Worm (Caenorhabditis elegans) whole organism, L4 larva: ENCODE measurements around the gene Y116A8B.1.
A peak's percentile ranks its signal among the peaks of the same experiment; 100 is the strongest.

Source experiments
- F49E8.2 ChIP-seq: sonication (generic microtip); optimal IDR thresholded peaks from 2 replicates; lab custom pipeline; 2016; ENCODE audit warnings: missing compliant biosample characterization, mild to moderate bottlenecking, missing genetic modification characterization, borderline replicate concordance
- R02D3.7 ChIP-seq: fragments of 150-350 bp; sonication (generic microtip); optimal IDR thresholded peaks from 3 replicates; lab custom pipeline; 2014; ENCODE audit warnings: missing biosample characterization, missing genetic modification characterization
- T20F7.1 ChIP-seq: fragments of 200-800 bp; sonication (Bioruptor generic); optimal IDR thresholded peaks from 2 replicates; lab custom pipeline; 2018; ENCODE audit warnings: mild to moderate bottlenecking, missing genetic modification characterization, missing compliant biosample characterization
- Y105C5A.15 ChIP-seq: fragments of 200-800 bp; sonication (Bioruptor generic); IDR thresholded peaks from 2 replicates; pipeline ENCODE4 v1.3.6; 2022; ENCODE audit warnings: missing genetic modification characterization, missing compliant biosample characterization
- ZK546.5 ChIP-seq, 2 experiments: sonication (generic microtip); optimal IDR thresholded peaks; 2 replicates each; lab custom pipeline; 2017; ENCODE audit warnings: missing biosample characterization in 2 of 2, missing genetic modification characterization in 2 of 2
- aly-2 ChIP-seq: sonication (generic microtip); optimal IDR thresholded peaks from 2 replicates; lab custom pipeline; 2018; ENCODE audit warnings: missing biosample characterization, missing genetic modification characterization
- attf-4 ChIP-seq: sonication (generic microtip); optimal IDR thresholded peaks from 3 replicates; lab custom pipeline; 2017; ENCODE audit warnings: missing biosample characterization, missing genetic modification characterization
- ceh-44 ChIP-seq: fragments of 200-800 bp; sonication (Bioruptor generic); IDR thresholded peaks from 2 replicates; pipeline ENCODE4 v1.3.6; 2022; ENCODE audit warnings: missing genetic modification reagents, missing genetic modification characterization, missing compliant biosample characterization
- ceh-62 ChIP-seq: sonication (generic microtip); optimal IDR thresholded peaks from 2 replicates; lab custom pipeline; 2017; ENCODE audit warnings: missing biosample characterization, missing genetic modification characterization
- ces-1 ChIP-seq: fragments of 150-350 bp; sonication (generic microtip); optimal IDR thresholded peaks from 4 replicates; lab custom pipeline; 2014; ENCODE audit warnings: missing biosample characterization, missing genetic modification reagents, missing genetic modification characterization
- cey-2 ChIP-seq: sonication (generic microtip); optimal IDR thresholded peaks from 3 replicates; lab custom pipeline; 2017; ENCODE audit warnings: missing genetic modification characterization, mild to moderate bottlenecking, missing compliant biosample characterization, antibody characterized with exemption, borderline replicate concordance; ENCODE audit not compliant: insufficient read depth
- ctbp-1 ChIP-seq: fragments of 200-800 bp; sonication (Bioruptor generic); IDR thresholded peaks from 2 replicates; pipeline ENCODE4 v1.3.6; 2022; ENCODE audit warnings: missing genetic modification reagents, missing genetic modification characterization, missing compliant biosample characterization
- daf-12 ChIP-seq: fragments of 150-350 bp; optimal IDR thresholded peaks from 2 replicates; lab custom pipeline; 2014; ENCODE audit warnings: missing biosample characterization, missing genetic modification reagents, missing genetic modification characterization
- daf-19 ChIP-seq: fragments of 200-800 bp; sonication (Bioruptor generic); conservative IDR thresholded peaks from 2 replicates; pipeline ENCODE4 v1.3.6; 2022; ENCODE audit warnings: missing genetic modification characterization, missing compliant biosample characterization
- dmd-6 ChIP-seq: fragments of 200-800 bp; sonication (Bioruptor generic); IDR thresholded peaks from 2 replicates; pipeline ENCODE4 v1.3.6; 2022; ENCODE audit warnings: missing genetic modification reagents, missing genetic modification characterization, missing compliant biosample characterization
- duxl-1 ChIP-seq: sonication (generic microtip); optimal IDR thresholded peaks from 2 replicates; lab custom pipeline; 2016; ENCODE audit warnings: mild to moderate bottlenecking, missing genetic modification characterization, moderate library complexity, missing compliant biosample characterization; ENCODE audit not compliant: poor library complexity
- dve-1 ChIP-seq: sonication (generic microtip); optimal IDR thresholded peaks from 2 replicates; lab custom pipeline; 2017; ENCODE audit warnings: antibody characterized with exemption, mild to moderate bottlenecking, missing genetic modification characterization, missing compliant biosample characterization; ENCODE audit not compliant: insufficient read depth
- egl-43 ChIP-seq: fragments of 200-800 bp; sonication (Bioruptor generic); IDR thresholded peaks from 2 replicates; pipeline ENCODE4 v1.3.6; 2022; ENCODE audit warnings: missing genetic modification reagents, missing genetic modification characterization, missing compliant biosample characterization
- hlh-11 ChIP-seq: fragments of 200-800 bp; sonication (Bioruptor generic); optimal IDR thresholded peaks from 2 replicates; lab custom pipeline; 2018; ENCODE audit warnings: mild to moderate bottlenecking, missing genetic modification characterization, missing compliant biosample characterization
- lim-7 ChIP-seq: fragments of 200-800 bp; sonication (Bioruptor generic); IDR thresholded peaks from 2 replicates; pipeline ENCODE4 v1.3.6; 2022; ENCODE audit warnings: missing genetic modification characterization, missing compliant biosample characterization
- lin-1 ChIP-seq: fragments of 200-800 bp; sonication (Bioruptor generic); IDR thresholded peaks from 2 replicates; pipeline ENCODE4 v1.3.6; 2022; ENCODE audit warnings: missing genetic modification reagents, missing genetic modification characterization, missing compliant biosample characterization
- lin-15B ChIP-seq: fragments of 150-350 bp; sonication (generic microtip); optimal IDR thresholded peaks from 3 replicates; lab custom pipeline; 2014; ENCODE audit warnings: missing biosample characterization, missing genetic modification characterization
- lir-3 ChIP-seq: sonication (generic microtip); optimal IDR thresholded peaks from 2 replicates; lab custom pipeline; 2016; ENCODE audit warnings: mild to moderate bottlenecking, missing genetic modification characterization, missing compliant biosample characterization
- madf-5 ChIP-seq, 2 experiments: fragments of 200-800 bp; sonication (Bioruptor generic); IDR thresholded peaks; 2 replicates each; pipeline ENCODE4 v1.3.6; 2022; ENCODE audit warnings: missing compliant biosample characterization in 2 of 2, missing genetic modification characterization in 2 of 2
- madf-9 ChIP-seq: fragments of 200-800 bp; sonication (Bioruptor generic); conservative IDR thresholded peaks from 2 replicates; pipeline ENCODE4 v1.3.6; 2022; ENCODE audit warnings: missing genetic modification reagents, missing genetic modification characterization, missing compliant biosample characterization
- mdl-1 ChIP-seq, 2 experiments: fragments of 150-350 bp in 1 of 2; sonication (generic microtip) in 1 of 2; optimal IDR thresholded peaks; 2 replicates each; lab custom pipeline; 2014 to 2017; ENCODE audit warnings: missing biosample characterization in 2 of 2, missing genetic modification characterization in 2 of 2
- mes-2 ChIP-seq: sonication (generic microtip); optimal IDR thresholded peaks from 2 replicates; lab custom pipeline; 2016; ENCODE audit warnings: missing genotype, mild to moderate bottlenecking, missing genetic modification characterization, missing compliant biosample characterization; ENCODE audit not compliant: poor library complexity, severe bottlenecking
- mxl-2 ChIP-seq: fragments of 200-800 bp; sonication (Bioruptor generic); conservative IDR thresholded peaks from 2 replicates; pipeline ENCODE4 v1.3.6; 2022; ENCODE audit warnings: missing genetic modification reagents, missing genetic modification characterization, missing compliant biosample characterization
- mxl-3 ChIP-seq: fragments of 200-800 bp; sonication (Bioruptor generic); optimal IDR thresholded peaks from 2 replicates; lab custom pipeline; 2018; ENCODE audit warnings: mild to moderate bottlenecking, missing genetic modification characterization, missing compliant biosample characterization
- nhr-10 ChIP-seq: fragments of 150-350 bp; optimal IDR thresholded peaks from 2 replicates; lab custom pipeline; 2014; ENCODE audit warnings: missing biosample characterization, missing genetic modification characterization
- nhr-102 ChIP-seq: sonication (generic microtip); optimal IDR thresholded peaks from 2 replicates; lab custom pipeline; 2016; ENCODE audit warnings: mild to moderate bottlenecking, missing genetic modification characterization, moderate library complexity, missing compliant biosample characterization
- nhr-11 ChIP-seq: fragments of 150-350 bp; optimal IDR thresholded peaks from 2 replicates; lab custom pipeline; 2014; ENCODE audit warnings: missing biosample characterization, missing genetic modification characterization
- nhr-41 ChIP-seq: fragments of 200-800 bp; sonication (Bioruptor generic); IDR thresholded peaks from 2 replicates; pipeline ENCODE4 v1.3.6; 2022; ENCODE audit warnings: missing genetic modification reagents, missing genetic modification characterization, missing compliant biosample characterization
- nhr-42 ChIP-seq: fragments of 200-800 bp; sonication (Bioruptor generic); IDR thresholded peaks from 2 replicates; pipeline ENCODE4 v1.3.6; 2022; ENCODE audit warnings: missing genetic modification characterization, missing compliant biosample characterization
- nhr-48 ChIP-seq: sonication (generic microtip); optimal IDR thresholded peaks from 2 replicates; lab custom pipeline; 2016; ENCODE audit warnings: mild to moderate bottlenecking, missing genetic modification characterization, missing compliant biosample characterization
- nhr-77 ChIP-seq: fragments of 150-350 bp; optimal IDR thresholded peaks from 2 replicates; lab custom pipeline; 2014; ENCODE audit warnings: missing biosample characterization, missing genetic modification characterization
- php-3 ChIP-seq: fragments of 200-800 bp; sonication (Bioruptor generic); IDR thresholded peaks from 2 replicates; pipeline ENCODE4 v1.3.6; 2022; ENCODE audit warnings: missing genetic modification reagents, missing genetic modification characterization, missing compliant biosample characterization
- pqm-1 ChIP-seq: sonication (generic microtip); optimal IDR thresholded peaks from 2 replicates; lab custom pipeline; 2017; ENCODE audit warnings: missing biosample characterization, missing genetic modification characterization
- set-16 ChIP-seq: fragments of 200-800 bp; sonication (Bioruptor generic); IDR thresholded peaks from 2 replicates; pipeline ENCODE4 v1.3.6; 2022; ENCODE audit warnings: missing genetic modification reagents, missing genetic modification characterization, missing compliant biosample characterization
- skn-1 ChIP-seq: fragments of 150-350 bp; optimal IDR thresholded peaks from 2 replicates; lab custom pipeline; 2014; ENCODE audit warnings: missing biosample characterization, missing genetic modification characterization
- spr-1 ChIP-seq: sonication (generic microtip); optimal IDR thresholded peaks from 2 replicates; lab custom pipeline; 2016; ENCODE audit warnings: mild to moderate bottlenecking, missing genetic modification characterization, missing compliant biosample characterization
- spr-3 ChIP-seq: fragments of 200-800 bp; sonication (Bioruptor generic); optimal IDR thresholded peaks from 2 replicates; lab custom pipeline; 2018; ENCODE audit warnings: mild to moderate bottlenecking, missing genetic modification characterization, missing compliant biosample characterization
- tra-1 ChIP-seq: fragments of 200-800 bp; sonication (Bioruptor generic); IDR thresholded peaks from 2 replicates; pipeline ENCODE4 v1.3.6; 2022; ENCODE audit warnings: missing genetic modification reagents, missing genetic modification characterization, missing compliant biosample characterization
- unc-130 ChIP-seq: sonication (generic microtip); optimal IDR thresholded peaks from 2 replicates; lab custom pipeline; 2016; ENCODE audit warnings: missing genetic modification reagents, missing genetic modification characterization, missing compliant biosample characterization
- unc-39 ChIP-seq: sonication (generic microtip); optimal IDR thresholded peaks from 2 replicates; lab custom pipeline; 2017; ENCODE audit warnings: missing biosample characterization, missing genetic modification characterization
- unc-62 ChIP-seq, 3 experiments: fragments of 150-350 bp in 1 of 3; sonication (generic microtip); optimal IDR thresholded peaks in 2 of 3; peaks in 1 of 3; 1 replicate in 1 of 3; 2 replicates in 2 of 3; lab custom pipeline; 2014 to 2017; ENCODE audit warnings: missing biosample characterization in 3 of 3, missing genetic modification characterization in 3 of 3, missing genetic modification reagents in 3 of 3, missing genotype in 1 of 3
- vab-7 ChIP-seq: fragments of 200-800 bp; sonication (Bioruptor generic); IDR thresholded peaks from 2 replicates; pipeline ENCODE4 v1.3.6; 2022; ENCODE audit warnings: missing genetic modification reagents, missing genetic modification characterization, missing compliant biosample characterization
- zag-1 ChIP-seq: fragments of 150-350 bp; optimal IDR thresholded peaks from 2 replicates; lab custom pipeline; 2014; ENCODE audit warnings: missing biosample characterization, missing genetic modification characterization
- zfp-3 ChIP-seq: fragments of 200-800 bp; sonication (Bioruptor generic); conservative IDR thresholded peaks from 2 replicates; pipeline ENCODE4 v1.3.6; 2022; ENCODE audit warnings: missing genetic modification reagents, missing genetic modification characterization, missing compliant biosample characterization
- zip-2 ChIP-seq: fragments of 150-350 bp; optimal IDR thresholded peaks from 2 replicates; lab custom pipeline; 2014; ENCODE audit warnings: missing biosample characterization, missing genetic modification characterization
- ztf-7 ChIP-seq: fragments of 150-350 bp; optimal IDR thresholded peaks from 2 replicates; lab custom pipeline; 2014; ENCODE audit warnings: missing biosample characterization, missing genetic modification characterization

Gene Y116A8B.1

DNA sequence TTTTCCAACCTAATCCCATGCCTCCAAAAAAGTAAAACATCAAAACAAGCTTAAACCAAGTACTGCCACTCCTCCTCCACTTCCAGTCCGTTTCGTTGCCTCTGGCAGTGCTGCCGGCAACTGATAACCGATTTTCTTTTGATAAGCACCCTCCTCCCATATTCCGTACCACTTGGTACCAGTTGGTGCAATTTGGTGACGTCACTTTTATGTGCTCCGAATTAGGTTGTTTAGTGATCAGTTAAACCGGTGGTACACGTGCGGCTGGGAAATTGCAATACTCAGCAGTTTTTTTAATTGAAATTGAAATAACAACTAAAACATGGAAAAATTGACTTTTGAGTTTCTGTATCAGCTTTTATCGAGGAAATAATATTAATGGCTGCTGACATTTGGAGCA, 42.1 kb upstream of the Y116A8B.1 start:
- no peak for TF ChIP-seq spr-3
- no peak for TF ChIP-seq madf-5 (GFP tag; IDR thresholded peaks at IDR 0.05; lab: Robert Waterston, UW)
- peak in 1 of 2 experiments; percentile 88 for TF ChIP-seq mdl-1 (tag; optimal IDR thresholded peaks at IDR 0.05; lab: Kevin White, UChicago)
- no peak for TF ChIP-seq egl-43
- TF ChIP-seq nhr-42 (GFP tag; lab: Robert Waterston, UW) = peak; percentile 73; the same call in 1 of the 2 replicates
- TF ChIP-seq dmd-6 (GFP tag; lab: Robert Waterston, UW) = no peak
- TF ChIP-seq aly-2 (tag; lab: Kevin White, UChicago) = no peak
- no peak for TF ChIP-seq ces-1 (GFP tag; lab: Kevin White, UChicago)
- no peak for TF ChIP-seq lir-3 (tag; lab: Kevin White, UChicago)
- no peak for TF ChIP-seq spr-1 (tag; lab: Kevin White, UChicago)
- TF ChIP-seq lin-15B (tag; lab: Kevin White, UChicago) = no peak
- peak; percentile 95 for TF ChIP-seq dve-1
- no peak for TF ChIP-seq ztf-7
- peak; percentile 95 for TF ChIP-seq hlh-11 (tag; lab: Kevin White, UChicago)
- TF ChIP-seq set-16 (GFP tag; lab: Robert Waterston, UW) = no peak
- no peak for TF ChIP-seq daf-19 (GFP tag; lab: Robert Waterston, UW)
- no peak for TF ChIP-seq attf-4 (tag; lab: Kevin White, UChicago)
- no peak for TF ChIP-seq zip-2 (tag; lab: Kevin White, UChicago)
- peak; percentile 88 for TF ChIP-seq pqm-1 (tag; lab: Kevin White, UChicago)
- no peak for TF ChIP-seq tra-1 (GFP tag; lab: Robert Waterston, UW)
- TF ChIP-seq nhr-77 (tag; lab: Kevin White, UChicago) = no peak
- TF ChIP-seq madf-9 (GFP tag; lab: Robert Waterston, UW) = no peak
- no peak for TF ChIP-seq ZK546.5 (tag; optimal IDR thresholded peaks at IDR 0.05; lab: Kevin White, UChicago)
- peak; percentile 29 for TF ChIP-seq mes-2 (tag; lab: Kevin White, UChicago)
- TF ChIP-seq duxl-1 = no peak
- TF ChIP-seq T20F7.1 (GFP tag; lab: Kevin White, UChicago) = no peak
- TF ChIP-seq mxl-2 = no peak
- no peak for TF ChIP-seq vab-7 (GFP tag; lab: Robert Waterston, UW)
- TF ChIP-seq lin-1 (GFP tag; lab: Robert Waterston, UW) = peak; percentile 51; the same call in 1 of the 2 replicates
- peak; percentile 57 for TF ChIP-seq nhr-48
- no peak for TF ChIP-seq unc-130 (GFP tag; lab: Kevin White, UChicago)
- no peak for TF ChIP-seq nhr-11 (tag; lab: Kevin White, UChicago)
- no peak for TF ChIP-seq cey-2 (tag; lab: Kevin White, UChicago)
- TF ChIP-seq nhr-102 (tag; lab: Kevin White, UChicago) = peak; percentile 90
- TF ChIP-seq unc-62 (GFP tag; optimal IDR thresholded peaks at IDR 0.05 in 1 of 2; lab: Kevin White, UChicago) = no peak
- TF ChIP-seq unc-62 (tag; optimal IDR thresholded peaks at IDR 0.05; lab: Kevin White, UChicago) = no peak
- TF ChIP-seq Y105C5A.15 (GFP tag; lab: Robert Waterston, UW) = no peak
- no peak for TF ChIP-seq nhr-41
- no peak for TF ChIP-seq ctbp-1 (GFP tag; lab: Robert Waterston, UW)
- TF ChIP-seq skn-1 (tag; lab: Kevin White, UChicago) = no peak
- no peak for TF ChIP-seq R02D3.7 (tag; lab: Kevin White, UChicago)
- peak; percentile 91 for TF ChIP-seq php-3
- TF ChIP-seq ceh-62 (tag; lab: Kevin White, UChicago) = no peak
- TF ChIP-seq daf-12 (tag; lab: Kevin White, UChicago) = no peak
- no peak for TF ChIP-seq zfp-3 (GFP tag; lab: Robert Waterston, UW)
- TF ChIP-seq ceh-44 (GFP tag; lab: Robert Waterston, UW) = no peak
- no peak for TF ChIP-seq lim-7 (GFP tag; lab: Robert Waterston, UW)
- no peak for TF ChIP-seq nhr-10 (tag; lab: Kevin White, UChicago)
- TF ChIP-seq mxl-3 (GFP tag; lab: Kevin White, UChicago) = peak; percentile 74
- no peak for TF ChIP-seq zag-1 (tag; lab: Kevin White, UChicago)
- TF ChIP-seq unc-39 = no peak
- no peak for TF ChIP-seq F49E8.2
